Worm (Caenorhabditis elegans) whole organism, L3 larva: ENCODE data around the gene fbxa-102.

ENCODE experiments used
- R02D3.7 ChIP-seq: fragments of 150-350 bp; optimal IDR thresholded peaks from 2 replicates; lab custom pipeline; 2014; ENCODE audit warnings: missing biosample characterization, missing genetic modification characterization
- ZK546.5 ChIP-seq: sonication (generic microtip); optimal IDR thresholded peaks from 2 replicates; lab custom pipeline; 2017; ENCODE audit warnings: missing biosample characterization, missing genetic modification characterization
- aly-2 ChIP-seq: fragments of 150-350 bp; optimal IDR thresholded peaks from 2 replicates; lab custom pipeline; 2014; ENCODE audit warnings: missing biosample characterization, missing genetic modification characterization
- ceh-16 ChIP-seq: sonication (generic microtip); optimal IDR thresholded peaks from 2 replicates; lab custom pipeline; 2017; ENCODE audit warnings: missing biosample characterization, missing genetic modification characterization
- ceh-28 ChIP-seq: fragments of 150-350 bp; optimal IDR thresholded peaks from 2 replicates; lab custom pipeline; 2014; ENCODE audit warnings: missing biosample characterization, missing genetic modification reagents, missing genetic modification characterization
- ceh-82 ChIP-seq: fragments of 150-350 bp; optimal IDR thresholded peaks from 2 replicates; lab custom pipeline; 2014; ENCODE audit warnings: missing biosample characterization, missing genetic modification characterization
- ceh-9 ChIP-seq: sonication (generic microtip); optimal IDR thresholded peaks from 2 replicates; lab custom pipeline; 2018; ENCODE audit warnings: missing biosample characterization, missing genetic modification characterization
- daf-12 ChIP-seq: fragments of 150-350 bp; optimal IDR thresholded peaks from 2 replicates; lab custom pipeline; 2014; ENCODE audit warnings: missing biosample characterization, missing genetic modification reagents, missing genetic modification characterization
- egl-27 ChIP-seq: sonication (generic microtip); optimal IDR thresholded peaks from 4 replicates; lab custom pipeline; 2017; ENCODE audit warnings: missing biosample characterization, missing genetic modification reagents, missing genetic modification characterization
- egl-5 ChIP-seq: fragments of 150-350 bp; optimal IDR thresholded peaks from 2 replicates; lab custom pipeline; 2017; ENCODE audit warnings: missing biosample characterization, missing genetic modification reagents, missing genetic modification characterization, inconsistent platforms
- elt-1 ChIP-seq: fragments of 150-350 bp; optimal IDR thresholded peaks from 2 replicates; lab custom pipeline; 2014; ENCODE audit warnings: missing biosample characterization, missing genetic modification characterization
- elt-3 ChIP-seq, 3 experiments: fragments of 150-350 bp in 1 of 3; sonication (generic microtip) in 2 of 3; optimal IDR thresholded peaks; 2 replicates in 2 of 3; 4 replicates in 1 of 3; lab custom pipeline; 2014 to 2017; ENCODE audit warnings: missing biosample characterization in 3 of 3, missing genetic modification characterization in 3 of 3
- eor-1 ChIP-seq, 2 experiments: fragments of 150-350 bp; optimal IDR thresholded peaks; 2 replicates each; lab custom pipeline; 2014 to 2018; ENCODE audit warnings: missing biosample characterization in 2 of 2, missing genetic modification characterization in 2 of 2
- fkh-10 ChIP-seq: sonication (generic microtip); optimal IDR thresholded peaks from 2 replicates; lab custom pipeline; 2017; ENCODE audit warnings: missing biosample characterization, missing genetic modification reagents, missing genetic modification characterization
- fkh-2 ChIP-seq: fragments of 150-350 bp; optimal IDR thresholded peaks from 2 replicates; lab custom pipeline; 2014; ENCODE audit warnings: missing biosample characterization, missing genetic modification reagents, missing genetic modification characterization
- fos-1 ChIP-seq: fragments of 150-350 bp; optimal IDR thresholded peaks from 2 replicates; lab custom pipeline; 2014; ENCODE audit warnings: missing biosample characterization, missing genetic modification characterization
- hmg-11 ChIP-seq: sonication (generic microtip); optimal IDR thresholded peaks from 2 replicates; lab custom pipeline; 2016; ENCODE audit warnings: missing genetic modification characterization, missing compliant biosample characterization
- jun-1 ChIP-seq: fragments of 150-350 bp; optimal IDR thresholded peaks from 2 replicates; lab custom pipeline; 2014; ENCODE audit warnings: missing biosample characterization, missing genetic modification reagents, missing genetic modification characterization
- lin-15B ChIP-seq: fragments of 150-350 bp; optimal IDR thresholded peaks from 2 replicates; lab custom pipeline; 2014; ENCODE audit warnings: missing biosample characterization, missing genetic modification characterization
- lin-39 ChIP-seq: fragments of 150-350 bp; optimal IDR thresholded peaks from 2 replicates; lab custom pipeline; 2018; ENCODE audit warnings: missing biosample characterization, missing genetic modification reagents, missing genetic modification characterization
- mdl-1 ChIP-seq: fragments of 150-350 bp; optimal IDR thresholded peaks from 2 replicates; lab custom pipeline; 2014; ENCODE audit warnings: missing biosample characterization, missing genetic modification characterization
- nfya-1 ChIP-seq: sonication (generic microtip); optimal IDR thresholded peaks from 2 replicates; lab custom pipeline; 2017; ENCODE audit warnings: missing genetic modification characterization, mild to moderate bottlenecking, missing compliant biosample characterization, antibody characterized with exemption, moderate library complexity; ENCODE audit not compliant: insufficient read depth
- nhr-11 ChIP-seq: fragments of 150-350 bp; optimal IDR thresholded peaks from 2 replicates; lab custom pipeline; 2014; ENCODE audit warnings: missing biosample characterization, missing genetic modification characterization
- nhr-12 ChIP-seq: fragments of 150-350 bp; optimal IDR thresholded peaks from 2 replicates; lab custom pipeline; 2014; ENCODE audit warnings: missing biosample characterization, missing genetic modification characterization
- nhr-23 ChIP-seq: fragments of 150-350 bp; optimal IDR thresholded peaks from 2 replicates; lab custom pipeline; 2014; ENCODE audit warnings: missing biosample characterization, missing genetic modification reagents, missing genetic modification characterization
- nhr-237 ChIP-seq: fragments of 150-350 bp; optimal IDR thresholded peaks from 2 replicates; lab custom pipeline; 2014; ENCODE audit warnings: missing biosample characterization, missing genetic modification characterization
- nhr-25 ChIP-seq: sonication (generic microtip); optimal IDR thresholded peaks from 2 replicates; lab custom pipeline; 2017; ENCODE audit warnings: missing biosample characterization, missing genetic modification characterization
- nhr-76 ChIP-seq: fragments of 150-350 bp; sonication (generic microtip); optimal IDR thresholded peaks from 5 replicates; lab custom pipeline; 2014; ENCODE audit warnings: missing biosample characterization, missing genetic modification characterization
- nhr-77 ChIP-seq: fragments of 150-350 bp; optimal IDR thresholded peaks from 2 replicates; lab custom pipeline; 2014; ENCODE audit warnings: missing biosample characterization, missing genetic modification characterization
- pha-4 ChIP-seq: fragments of 150-350 bp; optimal IDR thresholded peaks from 2 replicates; lab custom pipeline; 2014; ENCODE audit warnings: missing biosample characterization, missing genetic modification reagents, missing genetic modification characterization
- pqm-1 ChIP-seq: fragments of 150-350 bp; optimal IDR thresholded peaks from 2 replicates; lab custom pipeline; 2017; ENCODE audit warnings: missing biosample characterization, missing genetic modification characterization, inconsistent platforms
- sea-2 ChIP-seq: fragments of 150-350 bp; sonication (generic microtip); optimal IDR thresholded peaks from 4 replicates; lab custom pipeline; 2014; ENCODE audit warnings: missing biosample characterization, missing genetic modification reagents, missing genetic modification characterization
- skn-1 ChIP-seq: fragments of 150-350 bp; optimal IDR thresholded peaks from 2 replicates; lab custom pipeline; 2014; ENCODE audit warnings: missing biosample characterization, missing genetic modification characterization
- unc-62 ChIP-seq: fragments of 150-350 bp; sonication (generic microtip); optimal IDR thresholded peaks from 4 replicates; lab custom pipeline; 2014; ENCODE audit warnings: missing biosample characterization, missing genetic modification reagents, missing genetic modification characterization
- ztf-11 ChIP-seq: fragments of 150-350 bp; optimal IDR thresholded peaks from 2 replicates; lab custom pipeline; 2014; ENCODE audit warnings: missing biosample characterization, missing genetic modification characterization

The fbxa-102 gene

ce11 chrV:17493732-17494131, at the start of gene fbxa-102:
Gene fbxa-102, minus strand, starts transcription at chrV:17493832.
- no peak for TF ChIP-seq fkh-2 (tag; lab: Kevin White, UChicago)
- no peak for TF ChIP-seq pqm-1 (tag; lab: Kevin White, UChicago)
- TF ChIP-seq nhr-237 (tag; lab: Kevin White, UChicago) = no peak
- no peak for TF ChIP-seq nhr-25 (tag; lab: Kevin White, UChicago)
- no peak for TF ChIP-seq ceh-28 (tag; lab: Kevin White, UChicago)
- no peak for TF ChIP-seq skn-1 (tag; lab: Kevin White, UChicago)
- TF ChIP-seq ceh-16 (tag; lab: Kevin White, UChicago) = no peak
- TF ChIP-seq nhr-11 (tag; lab: Kevin White, UChicago) = no peak
- no peak for TF ChIP-seq nhr-76
- no peak for TF ChIP-seq nfya-1

ce11 chrV:17542304-17542703, 48.7 kb upstream of the fbxa-102 start:
- TF ChIP-seq ceh-82 (tag; lab: Kevin White, UChicago) (no peak), ztf-11 (tag; lab: Kevin White, UChicago) (no peak), R02D3.7 (tag; lab: Kevin White, UChicago) (no peak), eor-1 (tag; optimal IDR thresholded peaks at IDR 0.05; lab: Kevin White, UChicago) (no peak), skn-1 (tag; lab: Kevin White, UChicago) (no peak)

ce11 chrV:17540295-17540694, 46.7 kb upstream of the fbxa-102 start, which contains the start of gene srz-25:
Gene srz-25, plus strand, starts transcription at chrV:17540595.
- TF ChIP-seq daf-12 (tag; lab: Kevin White, UChicago) (no peak), unc-62 (GFP tag; lab: Kevin White, UChicago) (no peak)
- TF ChIP-seq, all 47 proteins: peak for 0

- TF ChIP-seq nhr-12 (no peak), hmg-11 (tag; lab: Kevin White, UChicago) (no peak), pqm-1 (tag; lab: Kevin White, UChicago) (no peak), egl-5 (tag; lab: Kevin White, UChicago) (no peak), elt-1 (tag; lab: Kevin White, UChicago) (no peak), lin-15B (tag; lab: Kevin White, UChicago) (no peak), elt-3 (tag; optimal IDR thresholded peaks at IDR 0.05; lab: Kevin White, UChicago) (no peak), ceh-9 (tag; lab: Kevin White, UChicago) (no peak), nhr-77 (no peak), aly-2 (tag; lab: Kevin White, UChicago) (no peak), R02D3.7 (tag; lab: Kevin White, UChicago) (no peak), sea-2 (no peak)
Observed at ce11 chrV:17539289-17539688, 45.7 kb upstream of the fbxa-102 start.

ce11 chrV:17538279-17538896, 44.8 kb upstream of the fbxa-102 start, which contains the start of gene C18D4.6:
Gene C18D4.6, minus strand, starts transcription at chrV:17538375.
- TF ChIP-seq ceh-28 (tag; lab: Kevin White, UChicago) (no peak), aly-2 (tag; lab: Kevin White, UChicago) (no peak), pha-4 (peak; percentile 23), R02D3.7 (tag; lab: Kevin White, UChicago) (no peak), lin-15B (tag; lab: Kevin White, UChicago) (peak; percentile 32), nhr-23 (tag; lab: Kevin White, UChicago) (no peak)

- no peak for TF ChIP-seq ztf-11 (tag; lab: Kevin White, UChicago)
- TF ChIP-seq ceh-28 (tag; lab: Kevin White, UChicago) = no peak
- TF ChIP-seq sea-2 = no peak
- TF ChIP-seq lin-15B (tag; lab: Kevin White, UChicago) = no peak
- TF ChIP-seq ZK546.5 = no peak
- no peak for TF ChIP-seq elt-3 (tag; optimal IDR thresholded peaks at IDR 0.05; lab: Kevin White, UChicago)
- TF ChIP-seq lin-39 (tag; lab: Kevin White, UChicago) = no peak
- no peak for TF ChIP-seq mdl-1 (tag; lab: Kevin White, UChicago)
- no peak for TF ChIP-seq nhr-77
- TF ChIP-seq pqm-1 (tag; lab: Kevin White, UChicago) = no peak
- no peak for TF ChIP-seq ceh-16 (tag; lab: Kevin White, UChicago)
- no peak for TF ChIP-seq jun-1 (tag; lab: Kevin White, UChicago)
- no peak for TF ChIP-seq nhr-11 (tag; lab: Kevin White, UChicago)
- no peak for TF ChIP-seq fkh-10 (GFP tag; lab: Kevin White, UChicago)
- TF ChIP-seq fos-1 (tag; lab: Kevin White, UChicago) = no peak
- no peak for TF ChIP-seq elt-1 (tag; lab: Kevin White, UChicago)
- no peak for TF ChIP-seq aly-2 (tag; lab: Kevin White, UChicago)
- no peak for TF ChIP-seq egl-27 (tag; lab: Kevin White, UChicago)
- TF ChIP-seq, all 47 proteins: peak for 0
Observed at ce11 chrV:17533200-17533599, 39.6 kb upstream of the fbxa-102 start.
